Fruit fly (Drosophila melanogaster): ENCODE results near the gene NimC2.

- no peak for TF ChIP-seq psq (GFP tag; optimal IDR thresholded peaks at IDR 0.05)
- TF ChIP-seq foxo (GFP tag; optimal IDR thresholded peaks at IDR 0.05): no peak
- TF ChIP-seq lola (GFP tag; optimal IDR thresholded peaks at IDR 0.05): no peak
- TF ChIP-seq br (GFP tag; optimal IDR thresholded peaks at IDR 0.05): no peak
- TF ChIP-seq sage (GFP tag; optimal IDR thresholded peaks at IDR 0.05): no peak
- no peak for TF ChIP-seq dsf (GFP tag; optimal IDR thresholded peaks at IDR 0.05; ENCODE audit: borderline replicate concordance)
- no peak for TF ChIP-seq Abd-B (GFP tag; optimal IDR thresholded peaks at IDR 0.05)
- TF ChIP-seq Myc (optimal IDR thresholded peaks at IDR 0.05): no peak
- TF ChIP-seq fru (GFP tag; optimal IDR thresholded peaks at IDR 0.05): no peak
- TF ChIP-seq dl (GFP tag; optimal IDR thresholded peaks at IDR 0.05; ENCODE audit: insufficient read depth in 1 of 2, partially characterized antibody in 2 of 2): no peak
- no peak for TF ChIP-seq dmrt93B (GFP tag; optimal IDR thresholded peaks at IDR 0.05)
- no peak for TF ChIP-seq sv (GFP tag; optimal IDR thresholded peaks at IDR 0.05)
- no peak for TF ChIP-seq CrebA (GFP tag; optimal IDR thresholded peaks at IDR 0.05; ENCODE audit: borderline replicate concordance)
These were observed 32.5 kb upstream of the NimC2 start, which contains the start of gene Vajk3 for dm6 chr2L:13947476-13947875.
